Worm (Caenorhabditis elegans) whole organism, L3 larva: Measurements from ENCODE around the gene B0496.6.

ENCODE experiments used
- aly-2 ChIP-seq: fragments of 150-350 bp; optimal IDR thresholded peaks from 2 replicates; lab custom pipeline; 2014; ENCODE audit warnings: missing biosample characterization, missing genetic modification characterization
- nhr-25 ChIP-seq: sonication (generic microtip); optimal IDR thresholded peaks from 2 replicates; lab custom pipeline; 2017; ENCODE audit warnings: missing biosample characterization, missing genetic modification characterization
- pha-4 ChIP-seq: fragments of 150-350 bp; optimal IDR thresholded peaks from 2 replicates; lab custom pipeline; 2014; ENCODE audit warnings: missing biosample characterization, missing genetic modification reagents, missing genetic modification characterization
- unc-62 ChIP-seq: fragments of 150-350 bp; sonication (generic microtip); optimal IDR thresholded peaks from 4 replicates; lab custom pipeline; 2014; ENCODE audit warnings: missing biosample characterization, missing genetic modification reagents, missing genetic modification characterization

DNA sequence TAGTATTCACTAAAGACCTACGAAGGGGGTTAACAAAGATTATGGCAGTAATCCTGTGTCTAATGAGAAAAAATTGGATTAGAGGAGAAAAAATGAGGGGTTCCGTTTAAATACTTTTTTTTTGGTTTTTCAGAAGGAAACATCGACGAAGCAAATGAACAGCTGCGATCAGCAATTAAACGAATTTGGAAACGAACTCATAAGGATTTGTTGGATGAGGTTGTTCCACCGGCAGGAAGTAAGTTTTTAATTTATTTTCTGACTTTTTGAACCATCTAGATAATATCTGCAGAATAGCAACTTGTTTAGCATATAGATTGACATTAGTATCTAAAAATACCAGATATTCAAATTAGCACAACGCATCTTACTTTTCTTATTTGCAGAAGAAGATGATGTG lies 5.3 kb upstream of the B0496.6 start:
- TF ChIP-seq unc-62 (GFP tag; lab: Kevin White, UChicago) (no peak), aly-2 (tag; lab: Kevin White, UChicago) (no peak), nhr-25 (tag; lab: Kevin White, UChicago) (no peak), pha-4 (tag; lab: Kevin White, UChicago) (no peak)
